Worm (Caenorhabditis elegans) whole organism, midembryonic: ENCODE results near the gene str-159.

Source experiments
- T22C8.4 ChIP-seq: fragments of 200-800 bp; sonication (Bioruptor generic); IDR thresholded peaks from 2 replicates; pipeline ENCODE4 v1.3.6; 2022; ENCODE audit warnings: missing genetic modification characterization, missing compliant biosample characterization
- cog-1 ChIP-seq: sonication (generic microtip); optimal IDR thresholded peaks from 2 replicates; lab custom pipeline; 2016; ENCODE audit warnings: missing genetic modification characterization, missing compliant biosample characterization
- flt-1 ChIP-seq: fragments of 200-800 bp; sonication (Bioruptor generic); IDR thresholded peaks from 2 replicates; pipeline ENCODE4 v1.3.6; 2022; ENCODE audit warnings: missing genetic modification characterization, missing compliant biosample characterization
- med-1 ChIP-seq: sonication (generic microtip); optimal IDR thresholded peaks from 2 replicates; lab custom pipeline; 2017; ENCODE audit warnings: missing genetic modification characterization, mild to moderate bottlenecking, missing compliant biosample characterization, antibody characterized with exemption, missing genetic modification reagents; ENCODE audit not compliant: insufficient read depth
- tab-1 ChIP-seq: fragments of 200-800 bp; sonication (Bioruptor generic); IDR thresholded peaks from 2 replicates; pipeline ENCODE4 v1.3.6; 2022; ENCODE audit warnings: missing genetic modification characterization, missing compliant biosample characterization
- ztf-23 ChIP-seq: fragments of 200-800 bp; sonication (Bioruptor generic); IDR thresholded peaks from 2 replicates; pipeline ENCODE4 v1.3.6; 2022; ENCODE audit warnings: missing genetic modification reagents, missing genetic modification characterization, missing compliant biosample characterization
- ztf-29 ChIP-seq: fragments of 200-800 bp; sonication (Bioruptor generic); IDR thresholded peaks from 2 replicates; pipeline ENCODE4 v1.3.6; 2022; ENCODE audit warnings: missing genetic modification reagents, missing genetic modification characterization, missing compliant biosample characterization

ce11 chrIV:4905645-4906135, 3.4 kb upstream of the str-159 start, which contains the start of gene T08B6.4:
- no peak for TF ChIP-seq cog-1 (tag; lab: Kevin White, UChicago)
- no peak for TF ChIP-seq flt-1 (GFP tag; lab: Robert Waterston, UW)
- no peak for TF ChIP-seq ztf-29 (GFP tag; lab: Robert Waterston, UW)
- TF ChIP-seq tab-1 (GFP tag; lab: Robert Waterston, UW): no peak
- TF ChIP-seq ztf-23 (GFP tag; lab: Robert Waterston, UW): no peak
- no peak for TF ChIP-seq med-1 (GFP tag; lab: Kevin White, UChicago)
- TF ChIP-seq T22C8.4: peak; percentile 67
